Fruit fly (Drosophila melanogaster) whole organism, embryonic: ENCODE measurements around the gene CG31988.

Experiments
- Abd-B ChIP-seq: fragments of 200-800 bp; sonication (Bioruptor generic); optimal IDR thresholded peaks from 2 replicates; lab custom pipeline; 2018; ENCODE audit warnings: missing biosample characterization, mild to moderate bottlenecking, missing genetic modification characterization, moderate library complexity
- Adf1 ChIP-seq: fragments of 200-800 bp; sonication (Bioruptor generic); IDR thresholded peaks from 2 replicates; pipeline ENCODE4 v1.3.6; 2022; ENCODE audit warnings: missing biosample characterization, missing genetic modification characterization
- CG11085 ChIP-seq: fragments of 200-800 bp; sonication (Bioruptor generic); IDR thresholded peaks from 2 replicates; pipeline ENCODE4 v1.3.6; 2022; ENCODE audit warnings: missing biosample characterization, missing genetic modification characterization
- CG12219 ChIP-seq: fragments of 200-800 bp; sonication (Bioruptor generic); optimal IDR thresholded peaks from 3 replicates; lab custom pipeline; 2018; ENCODE audit warnings: missing biosample characterization, mild to moderate bottlenecking, missing genetic modification characterization
- CG12236 ChIP-seq: fragments of 200-800 bp; sonication (Bioruptor generic); optimal IDR thresholded peaks from 2 replicates; lab custom pipeline; 2016; ENCODE audit warnings: missing biosample characterization, missing genetic modification characterization
- CG1233 ChIP-seq: fragments of 200-800 bp; sonication (Bioruptor generic); optimal IDR thresholded peaks from 4 replicates; lab custom pipeline; 2018; ENCODE audit warnings: missing biosample characterization, mild to moderate bottlenecking, missing genetic modification characterization
- CG12744 ChIP-seq: fragments of 200-800 bp; sonication (Bioruptor generic); optimal IDR thresholded peaks from 2 replicates; lab custom pipeline; 2016; ENCODE audit warnings: missing biosample characterization, missing genetic modification characterization
- CG13296 ChIP-seq: fragments of 200-800 bp; sonication (Bioruptor generic); optimal IDR thresholded peaks from 3 replicates; lab custom pipeline; 2018; ENCODE audit warnings: missing biosample characterization, mild to moderate bottlenecking, missing genetic modification characterization
- CG14014 ChIP-seq: fragments of 200-800 bp; sonication (Bioruptor generic); IDR thresholded peaks from 2 replicates; pipeline ENCODE4 v1.3.6; 2022; ENCODE audit warnings: missing biosample characterization, missing genetic modification characterization
- CG14710 ChIP-seq: fragments of 200-800 bp; sonication (Bioruptor generic); optimal IDR thresholded peaks from 3 replicates; lab custom pipeline; 2019; ENCODE audit warnings: missing biosample characterization, mild to moderate bottlenecking, missing genetic modification characterization, moderate library complexity
- CG16815 ChIP-seq: fragments of 200-800 bp; sonication (Bioruptor generic); optimal IDR thresholded peaks from 3 replicates; lab custom pipeline; 2017; ENCODE audit warnings: missing biosample characterization, mild to moderate bottlenecking, missing genetic modification characterization
- CG32532 ChIP-seq: fragments of 200-800 bp; sonication (Bioruptor generic); IDR thresholded peaks from 2 replicates; pipeline ENCODE4 v1.3.6; 2022; ENCODE audit warnings: missing biosample characterization, missing genetic modification characterization
- CG33213 ChIP-seq: fragments of 200-800 bp; sonication (Bioruptor generic); optimal IDR thresholded peaks from 3 replicates; lab custom pipeline; 2016; ENCODE audit warnings: missing biosample characterization, missing genetic modification characterization
- CG3995 ChIP-seq: fragments of 200-800 bp; sonication (Bioruptor generic); optimal IDR thresholded peaks from 3 replicates; lab custom pipeline; 2016; ENCODE audit warnings: missing biosample characterization, missing genetic modification characterization
- CG42726 ChIP-seq: fragments of 200-800 bp; sonication (Bioruptor generic); IDR thresholded peaks from 2 replicates; pipeline ENCODE4 v1.3.6; 2022; ENCODE audit warnings: missing biosample characterization, missing genetic modification characterization; ENCODE audit not compliant: partially characterized antibody
- CG4360 ChIP-seq: fragments of 200-800 bp; sonication (Bioruptor generic); IDR thresholded peaks from 2 replicates; pipeline ENCODE4 v1.3.6; 2022; ENCODE audit warnings: missing biosample characterization, missing genetic modification characterization
- CG4617 ChIP-seq: fragments of 200-800 bp; sonication (Bioruptor generic); optimal IDR thresholded peaks from 3 replicates; lab custom pipeline; 2016; ENCODE audit warnings: missing biosample characterization, missing genetic modification characterization, borderline replicate concordance
- CG6272 ChIP-seq: fragments of 200-800 bp; sonication (Bioruptor generic); IDR thresholded peaks from 2 replicates; pipeline ENCODE4 v1.3.6; 2022; ENCODE audit warnings: missing biosample characterization, missing genetic modification characterization
- CG7745 ChIP-seq: fragments of 200-800 bp; sonication (Bioruptor generic); optimal IDR thresholded peaks from 2 replicates; lab custom pipeline; 2018; ENCODE audit warnings: missing biosample characterization, mild to moderate bottlenecking, missing genetic modification characterization, moderate library complexity
- CG7963 ChIP-seq: fragments of 200-800 bp; sonication (Bioruptor generic); IDR thresholded peaks from 3 replicates; pipeline ENCODE4 v1.3.6; 2022; ENCODE audit warnings: missing biosample characterization, missing genetic modification characterization; ENCODE audit not compliant: partially characterized antibody
- Dip2 ChIP-seq: fragments of 200-800 bp; sonication (Bioruptor generic); IDR thresholded peaks from 2 replicates; pipeline ENCODE4 v1.3.6; 2022; ENCODE audit warnings: missing biosample characterization, missing genetic modification characterization
- Dref ChIP-seq: fragments of 200-800 bp; sonication (Bioruptor generic); IDR thresholded peaks from 2 replicates; pipeline ENCODE4 v1.3.6; 2022; ENCODE audit warnings: missing biosample characterization, missing genetic modification characterization
- Gug ChIP-seq: fragments of 200-800 bp; sonication (Bioruptor generic); IDR thresholded peaks from 4 replicates; pipeline ENCODE4 v1.3.6; 2022; ENCODE audit warnings: missing biosample characterization, missing genetic modification characterization
- HLHmδ ChIP-seq: fragments of 200-800 bp; sonication (Bioruptor generic); optimal IDR thresholded peaks from 2 replicates; lab custom pipeline; 2018; ENCODE audit warnings: missing biosample characterization, mild to moderate bottlenecking, missing genetic modification characterization, moderate library complexity
- Hey ChIP-seq: fragments of 200-800 bp; sonication (Bioruptor generic); optimal IDR thresholded peaks from 3 replicates; lab custom pipeline; 2018; ENCODE audit warnings: missing biosample characterization, mild to moderate bottlenecking, missing genetic modification characterization
- MBD-R2 ChIP-seq: fragments of 200-800 bp; sonication (Bioruptor generic); IDR thresholded peaks from 2 replicates; pipeline ENCODE4 v1.3.6; 2022; ENCODE audit warnings: missing biosample characterization, missing genetic modification characterization
- Med ChIP-seq: fragments of 200-800 bp; sonication (Bioruptor generic); peaks from one replicate; lab custom pipeline; 2016; ENCODE audit warnings: missing biosample characterization, missing genetic modification characterization, mild to moderate bottlenecking, inconsistent platforms, moderate library complexity
- Sry-β ChIP-seq: fragments of 200-800 bp; sonication (Bioruptor generic); optimal IDR thresholded peaks from 2 replicates; lab custom pipeline; 2018; ENCODE audit warnings: missing biosample characterization, mild to moderate bottlenecking, missing genetic modification characterization, moderate library complexity
- Trl ChIP-seq, 3 experiments: fragments of >200 bp in 2 of 3; fragments of 200-800 bp in 1 of 3; sonication (Bioruptor generic) in 1 of 3; optimal IDR thresholded peaks; 2 replicates in 1 of 3; 3 replicates in 2 of 3; lab custom pipeline; 2016 to 2017; ENCODE audit warnings: missing biosample characterization in 1 of 3, missing genetic modification characterization in 1 of 3
- Xbp1 ChIP-seq: fragments of 200-800 bp; sonication (Bioruptor generic); optimal IDR thresholded peaks from 3 replicates; lab custom pipeline; 2016; ENCODE audit warnings: missing biosample characterization, mild to moderate bottlenecking, missing genetic modification characterization
- bbx ChIP-seq: fragments of 200-800 bp; sonication (Bioruptor generic); IDR thresholded peaks from 2 replicates; pipeline ENCODE4 v1.3.6; 2022; ENCODE audit warnings: missing biosample characterization, missing genetic modification characterization; ENCODE audit not compliant: partially characterized antibody
- bsh ChIP-seq, 2 experiments: fragments of 200-800 bp; sonication (Bioruptor generic); optimal IDR thresholded peaks; 2 replicates each; lab custom pipeline; 2017 to 2018; ENCODE audit warnings: mild to moderate bottlenecking in 2 of 2, missing biosample characterization in 2 of 2, missing genetic modification characterization in 2 of 2, moderate library complexity in 1 of 2
- cwo ChIP-seq: fragments of 200-800 bp; sonication (Bioruptor generic); optimal IDR thresholded peaks from 3 replicates; lab custom pipeline; 2017; ENCODE audit warnings: missing biosample characterization, missing genetic modification characterization, mild to moderate bottlenecking, moderate library complexity, missing genetic modification reagents
- danr ChIP-seq: fragments of 200-800 bp; sonication (Bioruptor generic); IDR thresholded peaks from 2 replicates; pipeline ENCODE4 v1.3.6; 2022; ENCODE audit warnings: missing biosample characterization, missing genetic modification characterization
- dati ChIP-seq: fragments of 200-800 bp; sonication (Bioruptor generic); IDR thresholded peaks from 2 replicates; pipeline ENCODE4 v1.3.6; 2022; ENCODE audit warnings: missing biosample characterization, missing genetic modification characterization
- emc ChIP-seq: fragments of 200-800 bp; sonication (Bioruptor generic); optimal IDR thresholded peaks from 2 replicates; lab custom pipeline; 2016; ENCODE audit warnings: missing biosample characterization, missing genetic modification characterization
- fd96Cb ChIP-seq: fragments of 200-800 bp; sonication (Bioruptor generic); optimal IDR thresholded peaks from 2 replicates; lab custom pipeline; 2018; ENCODE audit warnings: missing biosample characterization, mild to moderate bottlenecking, missing genetic modification characterization, moderate library complexity
- fru ChIP-seq: fragments of >200 bp; optimal IDR thresholded peaks from 2 replicates; lab custom pipeline; 2017
- gsb-n ChIP-seq: fragments of 200-800 bp; sonication (Bioruptor generic); optimal IDR thresholded peaks from 3 replicates; lab custom pipeline; 2018; ENCODE audit warnings: missing biosample characterization, mild to moderate bottlenecking, missing genetic modification characterization
- ken ChIP-seq: fragments of 200-800 bp; sonication (Bioruptor generic); IDR thresholded peaks from 3 replicates; pipeline ENCODE4 v1.3.6; 2022; ENCODE audit warnings: missing biosample characterization, missing genetic modification characterization
- pita ChIP-seq: fragments of 200-800 bp; sonication (Bioruptor generic); optimal IDR thresholded peaks from 2 replicates; lab custom pipeline; 2017; ENCODE audit warnings: missing biosample characterization, mild to moderate bottlenecking, missing genetic modification characterization
- sc ChIP-seq, 3 experiments: fragments of >200 bp in 2 of 3; fragments of 200-800 bp in 1 of 3; sonication (Bioruptor generic) in 1 of 3; optimal IDR thresholded peaks; 2 replicates in 2 of 3; 3 replicates in 1 of 3; lab custom pipeline; 2017; ENCODE audit warnings: mild to moderate bottlenecking in 1 of 3, missing biosample characterization in 1 of 3, missing genetic modification characterization in 1 of 3, missing genetic modification reagents in 1 of 3
- sens-2 ChIP-seq: fragments of 200-800 bp; sonication (Bioruptor generic); IDR thresholded peaks from 2 replicates; pipeline ENCODE4 v1.3.6; 2022; ENCODE audit warnings: missing biosample characterization, missing genetic modification characterization
- sisA ChIP-seq: fragments of 200-800 bp; sonication (Bioruptor generic); IDR thresholded peaks from 2 replicates; pipeline ENCODE4 v1.3.6; 2022; ENCODE audit warnings: missing biosample characterization, missing genetic modification characterization
- slbo ChIP-seq: fragments of 200-800 bp; sonication (Bioruptor generic); IDR thresholded peaks from 2 replicates; pipeline ENCODE4 v1.3.6; 2022; ENCODE audit warnings: missing biosample characterization, missing genetic modification characterization
- tll ChIP-seq, 2 experiments: fragments of 200-800 bp in 1 of 2; fragments of >200 bp in 1 of 2; sonication (Bioruptor generic) in 1 of 2; optimal IDR thresholded peaks; 2 replicates each; lab custom pipeline; 2017 to 2019; ENCODE audit warnings: missing biosample characterization in 2 of 2, missing genetic modification characterization in 2 of 2, mild to moderate bottlenecking in 1 of 2, moderate library complexity in 1 of 2
- twi ChIP-seq: fragments of 200-800 bp; optimal IDR thresholded peaks from 2 replicates; lab custom pipeline; 2019; ENCODE audit warnings: missing biosample characterization, mild to moderate bottlenecking, missing genetic modification characterization, moderate library complexity
- vvl ChIP-seq: fragments of 200-800 bp; sonication (Bioruptor generic); IDR thresholded peaks from 2 replicates; pipeline ENCODE4 v1.3.6; 2022; ENCODE audit warnings: missing biosample characterization, missing genetic modification characterization

Gene CG31988

DNA sequence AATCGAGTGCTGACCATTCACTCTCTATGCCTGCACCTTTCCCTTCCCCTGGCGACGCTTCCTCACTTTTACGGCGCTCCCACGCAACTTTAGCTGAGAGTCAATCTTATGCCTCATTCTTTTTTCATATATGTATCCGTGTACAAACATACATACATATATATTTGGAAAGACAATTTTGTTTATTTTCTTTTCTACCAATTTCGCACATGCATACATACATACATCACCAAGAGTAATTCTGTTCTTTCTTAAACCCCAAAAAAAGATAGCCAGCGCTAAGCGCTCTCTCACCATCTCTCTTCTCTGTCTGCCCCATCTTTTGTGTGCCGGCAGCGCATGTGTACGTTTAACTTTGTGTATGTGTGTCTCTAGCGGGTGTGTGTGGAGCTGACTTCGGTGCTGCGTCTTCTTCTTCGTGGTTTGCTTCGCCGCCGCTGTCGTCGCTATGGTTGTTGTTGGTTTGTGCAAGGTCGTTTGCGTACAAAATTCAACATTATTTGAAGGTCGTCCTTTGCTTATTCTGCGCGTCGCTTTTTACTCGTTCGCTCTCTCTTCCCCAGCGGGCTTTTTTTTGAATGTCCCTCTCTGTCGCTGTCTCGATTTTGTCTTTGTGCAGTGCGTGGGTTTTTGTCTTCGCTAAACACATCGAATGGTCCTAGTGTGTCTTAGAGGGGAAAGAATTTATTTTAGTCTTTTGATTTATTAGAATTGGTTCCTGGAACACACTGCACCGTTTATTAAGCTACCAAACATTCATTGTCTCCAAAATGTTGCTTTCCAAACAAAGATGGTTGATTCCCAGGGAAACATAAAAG is 48.1 kb upstream of the CG31988 start:
- TF ChIP-seq tll (GFP tag; optimal IDR thresholded peaks at IDR 0.05; lab: Kevin White, UChicago) (peak in 1 of 2 experiments; percentile 25), fru (lab: Kevin White, UChicago) (no peak), emc (GFP tag; lab: Kevin White, UChicago) (no peak), twi (peak; percentile 11), Adf1 (peak; percentile 88), CG3995 (GFP tag; lab: Kevin White, UChicago) (no peak), CG7745 (tag; lab: Kevin White, UChicago) (no peak), Trl (optimal IDR thresholded peaks at IDR 0.05; lab: Kevin White, UChicago) (peak; percentile 74 to 95), Trl (GFP tag; optimal IDR thresholded peaks at IDR 0.05; lab: Kevin White, UChicago) (no peak), pita (GFP tag; lab: Kevin White, UChicago) (peak; percentile 31), sisA (GFP tag; lab: Robert Waterston, UW) (no peak), CG14710 (no peak), CG16815 (GFP tag; lab: Kevin White, UChicago) (no peak), MBD-R2 (GFP tag; lab: Robert Waterston, UW) (no peak; the same call in 1 of the 2 replicates), CG1233 (no peak), CG42726 (GFP tag; lab: Robert Waterston, UW) (no peak), Sry-β (GFP tag; lab: Kevin White, UChicago) (no peak), gsb-n (tag; lab: Kevin White, UChicago) (no peak), Abd-B (no peak), fd96Cb (tag; lab: Kevin White, UChicago) (no peak), Dref (GFP tag; lab: Robert Waterston, UW) (no peak), Hey (tag; lab: Kevin White, UChicago) (no peak), HLHmδ (GFP tag; lab: Kevin White, UChicago) (no peak), CG12744 (no peak), sc (optimal IDR thresholded peaks at IDR 0.05; lab: Kevin White, UChicago) (no peak), sc (GFP tag; optimal IDR thresholded peaks at IDR 0.05; lab: Kevin White, UChicago) (no peak), CG32532 (GFP tag; lab: Robert Waterston, UW) (no peak; the same call in 1 of the 2 replicates), CG11085 (GFP tag; lab: Robert Waterston, UW) (no peak), ken (GFP tag; lab: Robert Waterston, UW) (no peak), Med (peak; percentile 43), CG6272 (GFP tag; lab: Robert Waterston, UW) (no peak), cwo (GFP tag; lab: Kevin White, UChicago) (no peak), bsh (GFP tag; optimal IDR thresholded peaks at IDR 0.05; lab: Kevin White, UChicago) (peak in 1 of 2 experiments; percentile 10), bbx (0 out of 2 replicates have a peak, but pooled peaks have one; percentile 26), CG4360 (GFP tag; lab: Robert Waterston, UW) (peak; percentile 96), Xbp1 (GFP tag; lab: Kevin White, UChicago) (no peak), dati (GFP tag; lab: Robert Waterston, UW) (no peak), danr (GFP tag; lab: Robert Waterston, UW) (no peak), CG14014 (GFP tag; lab: Robert Waterston, UW) (0 out of 2 replicates have a peak, but pooled peaks have one; percentile 17), CG7963 (GFP tag; lab: Robert Waterston, UW) (no peak), Gug (no peak), Dip2 (GFP tag; lab: Robert Waterston, UW) (no peak), CG12219 (no peak), slbo (GFP tag; lab: Robert Waterston, UW) (no peak), vvl (GFP tag; lab: Robert Waterston, UW) (no peak; the same call in 1 of the 2 replicates), sens-2 (GFP tag; lab: Robert Waterston, UW) (no peak), CG13296 (GFP tag; lab: Kevin White, UChicago) (no peak), CG33213 (GFP tag; lab: Kevin White, UChicago) (no peak), CG4617 (GFP tag; lab: Kevin White, UChicago) (no peak), CG12236 (GFP tag; lab: Kevin White, UChicago) (no peak)
